Fruit fly (Drosophila melanogaster) whole organism, prepupa: ENCODE data around the gene Cyp4d21.

ENCODE experiments used
- CG10631 ChIP-seq: fragments of 200-800 bp; sonication (Bioruptor generic); optimal IDR thresholded peaks from 2 replicates; lab custom pipeline; 2016; ENCODE audit warnings: missing biosample characterization, missing genetic modification characterization
- CG10669 ChIP-seq: fragments of 200-800 bp; sonication (Bioruptor generic); optimal IDR thresholded peaks from 3 replicates; lab custom pipeline; 2018; ENCODE audit warnings: missing biosample characterization, mild to moderate bottlenecking, missing genetic modification characterization, moderate library complexity
- CG11294 ChIP-seq: fragments of 200-800 bp; sonication (Bioruptor generic); IDR thresholded peaks from 2 replicates; pipeline ENCODE4 v1.3.6; 2022; ENCODE audit warnings: missing biosample characterization, missing genetic modification characterization
- CG11762 ChIP-seq: fragments of 200-800 bp; sonication (Bioruptor generic); optimal IDR thresholded peaks from 3 replicates; lab custom pipeline; 2016; ENCODE audit warnings: missing biosample characterization, missing genetic modification characterization; ENCODE audit not compliant: insufficient read depth
- CG15336 ChIP-seq: fragments of 200-800 bp; sonication (Bioruptor generic); IDR thresholded peaks from 2 replicates; pipeline ENCODE4 v1.3.6; 2022; ENCODE audit warnings: missing biosample characterization, missing genetic modification characterization
- CG3032 ChIP-seq: fragments of 200-800 bp; optimal IDR thresholded peaks from 2 replicates; lab custom pipeline; 2019; ENCODE audit warnings: missing biosample characterization, mild to moderate bottlenecking, missing genetic modification characterization, moderate library complexity
- CG31627 ChIP-seq: fragments of 200-800 bp; sonication (Bioruptor generic); optimal IDR thresholded peaks from 3 replicates; lab custom pipeline; 2016; ENCODE audit warnings: missing biosample characterization, missing genetic modification characterization
- CG32006 ChIP-seq: fragments of 200-800 bp; sonication (Bioruptor generic); optimal IDR thresholded peaks from 3 replicates; lab custom pipeline; 2017; ENCODE audit warnings: missing biosample characterization, mild to moderate bottlenecking, missing genetic modification characterization
- CG34406 ChIP-seq: fragments of 200-800 bp; sonication (Bioruptor generic); optimal IDR thresholded peaks from 3 replicates; lab custom pipeline; 2016; ENCODE audit warnings: missing biosample characterization, missing genetic modification characterization
- CG4318 ChIP-seq: fragments of 200-800 bp; sonication (Bioruptor generic); optimal IDR thresholded peaks from 3 replicates; lab custom pipeline; 2017; ENCODE audit warnings: missing biosample characterization, mild to moderate bottlenecking, missing genetic modification characterization
- CG6163 ChIP-seq: fragments of 200-800 bp; sonication (Bioruptor generic); IDR thresholded peaks from 3 replicates; pipeline ENCODE4 v1.3.6; 2022; ENCODE audit warnings: missing biosample characterization, missing genetic modification characterization
- CG6276 ChIP-seq: fragments of 200-800 bp; sonication (Bioruptor generic); optimal IDR thresholded peaks from 2 replicates; lab custom pipeline; 2017; ENCODE audit warnings: missing biosample characterization, mild to moderate bottlenecking, missing genetic modification characterization
- CG6792 ChIP-seq: fragments of 200-800 bp; sonication (Bioruptor generic); optimal IDR thresholded peaks from 3 replicates; lab custom pipeline; 2016; ENCODE audit warnings: missing biosample characterization, missing genetic modification characterization
- CG6808 ChIP-seq: fragments of 200-800 bp; sonication (Bioruptor generic); optimal IDR thresholded peaks from 3 replicates; lab custom pipeline; 2017; ENCODE audit warnings: missing biosample characterization, missing genetic modification characterization, mild to moderate bottlenecking, moderate library complexity, missing genetic modification reagents
- CG6854 ChIP-seq: fragments of 200-800 bp; sonication (Bioruptor generic); optimal IDR thresholded peaks from 2 replicates; lab custom pipeline; 2017; ENCODE audit warnings: missing biosample characterization, mild to moderate bottlenecking, missing genetic modification characterization
- CG7368 ChIP-seq: fragments of 200-800 bp; sonication (Bioruptor generic); optimal IDR thresholded peaks from 3 replicates; lab custom pipeline; 2016; ENCODE audit warnings: missing biosample characterization, missing genetic modification characterization
- CG8119 ChIP-seq: fragments of 200-800 bp; sonication (Bioruptor generic); IDR thresholded peaks from 3 replicates; pipeline ENCODE4 v1.3.6; 2022; ENCODE audit warnings: missing biosample characterization, missing genetic modification characterization
- CG8632 ChIP-seq: fragments of 200-800 bp; sonication (Bioruptor generic); optimal IDR thresholded peaks from 3 replicates; lab custom pipeline; 2016; ENCODE audit warnings: missing biosample characterization, missing genetic modification characterization
- CG9139 ChIP-seq: fragments of 200-800 bp; sonication (Bioruptor generic); optimal IDR thresholded peaks from 3 replicates; lab custom pipeline; 2017; ENCODE audit warnings: missing biosample characterization, mild to moderate bottlenecking, missing genetic modification characterization
- Eip75B ChIP-seq: fragments of 200-800 bp; sonication (Bioruptor generic); optimal IDR thresholded peaks from 3 replicates; lab custom pipeline; 2016; ENCODE audit warnings: missing biosample characterization, missing genetic modification characterization
- Eip78C ChIP-seq: fragments of 200-800 bp; sonication (Bioruptor generic); peaks from one replicate; lab custom pipeline; 2016; ENCODE audit warnings: missing biosample characterization, missing genetic modification characterization
- Ets21C ChIP-seq: fragments of 200-800 bp; sonication (Bioruptor generic); optimal IDR thresholded peaks from 3 replicates; lab custom pipeline; 2016; ENCODE audit warnings: missing biosample characterization, missing genetic modification characterization
- Gug ChIP-seq: fragments of 200-800 bp; sonication (Bioruptor generic); IDR thresholded peaks from 2 replicates; pipeline ENCODE4 v1.3.6; 2022; ENCODE audit warnings: missing biosample characterization, missing genetic modification characterization
- Hr39 ChIP-seq: fragments of 200-800 bp; sonication (Bioruptor generic); optimal IDR thresholded peaks from 2 replicates; lab custom pipeline; 2016; ENCODE audit warnings: missing biosample characterization, missing genetic modification characterization
- Hr4 ChIP-seq: fragments of 200-800 bp; sonication (Bioruptor generic); optimal IDR thresholded peaks from 3 replicates; lab custom pipeline; 2016; ENCODE audit warnings: missing biosample characterization, missing genetic modification characterization
- Lpt ChIP-seq: fragments of 200-800 bp; sonication (Bioruptor generic); optimal IDR thresholded peaks from 3 replicates; lab custom pipeline; 2016; ENCODE audit warnings: missing biosample characterization, missing genetic modification characterization
- Met ChIP-seq: fragments of 200-800 bp; sonication (Bioruptor generic); optimal IDR thresholded peaks from 3 replicates; lab custom pipeline; 2016; ENCODE audit warnings: missing biosample characterization, missing genetic modification characterization
- OdsH ChIP-seq: fragments of 200-800 bp; sonication (Bioruptor generic); optimal IDR thresholded peaks from 3 replicates; lab custom pipeline; 2016; ENCODE audit warnings: missing biosample characterization, missing genetic modification characterization
- Smox ChIP-seq: fragments of 200-800 bp; sonication (Bioruptor generic); optimal IDR thresholded peaks from 3 replicates; lab custom pipeline; 2016; ENCODE audit warnings: missing biosample characterization, missing genetic modification characterization
- Sox102F ChIP-seq: fragments of 200-800 bp; sonication (Bioruptor generic); optimal IDR thresholded peaks from 2 replicates; lab custom pipeline; 2016; ENCODE audit warnings: missing biosample characterization, mild to moderate bottlenecking, missing genetic modification characterization
- Sox14 ChIP-seq: fragments of 200-800 bp; sonication (Bioruptor generic); optimal IDR thresholded peaks from 3 replicates; lab custom pipeline; 2016; ENCODE audit warnings: missing biosample characterization, missing genetic modification characterization
- achi ChIP-seq: fragments of 200-800 bp; sonication (Bioruptor generic); optimal IDR thresholded peaks from 3 replicates; lab custom pipeline; 2016; ENCODE audit warnings: missing biosample characterization, missing genetic modification characterization
- acj6 ChIP-seq: fragments of 200-800 bp; sonication (Bioruptor generic); optimal IDR thresholded peaks from 3 replicates; lab custom pipeline; 2016; ENCODE audit warnings: missing biosample characterization, missing genetic modification characterization
- eg ChIP-seq: fragments of 200-800 bp; sonication (Bioruptor generic); IDR thresholded peaks from 3 replicates; pipeline ENCODE4 v1.3.6; 2022; ENCODE audit warnings: missing biosample characterization, missing genetic modification characterization
- esn ChIP-seq: fragments of 200-800 bp; sonication (Bioruptor generic); optimal IDR thresholded peaks from 2 replicates; lab custom pipeline; 2016; ENCODE audit warnings: missing biosample characterization, mild to moderate bottlenecking, missing genetic modification characterization, moderate library complexity
- fd59A ChIP-seq: fragments of 200-800 bp; sonication (Bioruptor generic); optimal IDR thresholded peaks from 2 replicates; lab custom pipeline; 2017; ENCODE audit warnings: missing biosample characterization, mild to moderate bottlenecking, missing genetic modification characterization, missing genetic modification reagents
- fd85E ChIP-seq: fragments of 200-800 bp; sonication (Bioruptor generic); optimal IDR thresholded peaks from 3 replicates; lab custom pipeline; 2016; ENCODE audit warnings: missing biosample characterization, missing genetic modification characterization
- fkh ChIP-seq: fragments of 200-800 bp; sonication (Bioruptor generic); optimal IDR thresholded peaks from 3 replicates; lab custom pipeline; 2017; ENCODE audit warnings: missing biosample characterization, mild to moderate bottlenecking, missing genetic modification characterization, moderate library complexity
- net ChIP-seq: fragments of 200-800 bp; sonication (Bioruptor generic); optimal IDR thresholded peaks from 3 replicates; lab custom pipeline; 2016; ENCODE audit warnings: missing biosample characterization, missing genetic modification characterization
- pdm3 ChIP-seq: fragments of 200-800 bp; sonication (Bioruptor generic); optimal IDR thresholded peaks from 3 replicates; lab custom pipeline; 2016; ENCODE audit warnings: missing biosample characterization, missing genetic modification characterization
- salr ChIP-seq, 2 experiments: fragments of 200-800 bp; sonication (Bioruptor generic); optimal IDR thresholded peaks; 3 replicates each; lab custom pipeline; 2016 to 2018; ENCODE audit warnings: missing biosample characterization in 2 of 2, missing genetic modification characterization in 2 of 2, mild to moderate bottlenecking in 1 of 2
- spab ChIP-seq: fragments of 200-800 bp; sonication (Bioruptor generic); optimal IDR thresholded peaks from 2 replicates; lab custom pipeline; 2017; ENCODE audit warnings: missing biosample characterization, mild to moderate bottlenecking, missing genetic modification characterization, missing genetic modification reagents
- ss ChIP-seq, 2 experiments: fragments of 200-800 bp; sonication (Bioruptor generic); optimal IDR thresholded peaks; 2 replicates in 1 of 2; 3 replicates in 1 of 2; lab custom pipeline; 2017 to 2018; ENCODE audit warnings: mild to moderate bottlenecking in 2 of 2, missing biosample characterization in 2 of 2, missing genetic modification characterization in 2 of 2, moderate library complexity in 1 of 2
- topi ChIP-seq: fragments of 200-800 bp; sonication (Bioruptor generic); optimal IDR thresholded peaks from 3 replicates; lab custom pipeline; 2016; ENCODE audit warnings: missing biosample characterization, missing genetic modification characterization

The Cyp4d21 gene

DNA sequence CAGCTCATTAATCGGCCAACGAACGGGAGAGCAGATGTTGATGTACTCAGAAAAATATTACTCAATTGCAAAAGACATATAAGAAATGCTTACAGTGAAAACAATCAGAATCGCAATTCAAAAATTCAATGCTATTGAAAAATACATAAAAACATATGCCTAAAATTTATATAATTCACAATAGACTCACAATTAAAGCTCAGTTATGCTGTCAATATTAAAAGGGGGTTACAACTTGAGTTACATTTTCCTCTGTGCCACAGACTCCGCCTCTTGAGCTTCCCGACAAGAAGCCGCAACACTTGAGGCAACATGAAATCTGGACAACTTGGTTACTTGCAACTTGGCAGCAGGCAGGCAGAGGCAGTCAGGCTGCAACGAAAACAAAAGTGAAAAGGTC is 6.2 kb downstream of the Cyp4d21 start (continued):
- TF ChIP-seq Hr39 (GFP tag; lab: Kevin White, UChicago) (peak; percentile 61), eg (peak; percentile 80), OdsH (GFP tag; lab: Kevin White, UChicago) (peak; percentile 81), CG15336 (peak; percentile 76), topi (GFP tag; lab: Kevin White, UChicago) (peak; percentile 34), fkh (GFP tag; lab: Kevin White, UChicago) (no peak), net (GFP tag; lab: Kevin White, UChicago) (peak; percentile 70), CG10631 (GFP tag; lab: Kevin White, UChicago) (peak; percentile 72), CG6854 (no peak), Met (GFP tag; lab: Kevin White, UChicago) (peak; percentile 69), spab (GFP tag; lab: Kevin White, UChicago) (peak; percentile 51), CG6808 (GFP tag; lab: Kevin White, UChicago) (peak; percentile 54), Gug (GFP tag; lab: Robert Waterston, UW) (peak; percentile 74)

DNA sequence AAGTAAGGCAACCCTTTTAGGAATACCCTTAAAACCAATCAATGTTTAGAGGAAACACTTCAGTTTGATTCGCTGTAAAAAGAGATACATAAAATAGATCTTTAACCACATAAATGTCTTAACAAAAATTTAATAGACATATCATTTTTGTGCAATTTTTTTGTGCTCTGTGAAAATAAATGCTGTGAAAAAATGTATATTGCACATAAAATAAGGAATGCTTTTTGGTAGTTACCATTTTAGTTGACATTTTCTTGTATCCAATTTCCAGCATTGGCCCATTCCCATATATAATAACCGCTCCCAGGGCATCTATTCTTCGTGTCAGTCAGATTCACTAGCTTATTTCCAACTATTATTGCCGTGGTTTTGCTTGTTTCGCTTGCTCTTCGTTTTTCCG is 6.8 kb downstream of the Cyp4d21 start:
- TF ChIP-seq Hr4 (GFP tag; lab: Kevin White, UChicago) (peak; percentile 38), CG11762 (no peak), Sox14 (GFP tag; lab: Kevin White, UChicago) (peak; percentile 7), CG8632 (GFP tag; lab: Kevin White, UChicago) (no peak), CG32006 (GFP tag; lab: Kevin White, UChicago) (peak; percentile 40), achi (GFP tag; lab: Kevin White, UChicago) (peak; percentile 12), CG10631 (GFP tag; lab: Kevin White, UChicago) (peak; percentile 38), Eip78C (GFP tag; lab: Kevin White, UChicago) (peak; percentile 64), pdm3 (GFP tag; lab: Kevin White, UChicago) (peak; percentile 24), CG4318 (GFP tag; lab: Kevin White, UChicago) (peak; percentile 30), CG31627 (GFP tag; lab: Kevin White, UChicago) (no peak), OdsH (GFP tag; lab: Kevin White, UChicago) (peak; percentile 6), CG6276 (no peak)

dm6 chr2L:7616830-7617229 is 11.4 kb downstream of the Cyp4d21 start:
- no peak for TF ChIP-seq CG6276
- TF ChIP-seq acj6 (GFP tag; lab: Kevin White, UChicago) = no peak
- no peak for TF ChIP-seq CG8119
- TF ChIP-seq CG9139 = no peak
- TF ChIP-seq spab (GFP tag; lab: Kevin White, UChicago) = no peak

dm6 chr2L:7618563-7618962 is 13.2 kb downstream of the Cyp4d21 start:
- TF ChIP-seq fd59A (GFP tag; lab: Kevin White, UChicago) = no peak
- TF ChIP-seq fd85E (GFP tag; lab: Kevin White, UChicago) = no peak

DNA sequence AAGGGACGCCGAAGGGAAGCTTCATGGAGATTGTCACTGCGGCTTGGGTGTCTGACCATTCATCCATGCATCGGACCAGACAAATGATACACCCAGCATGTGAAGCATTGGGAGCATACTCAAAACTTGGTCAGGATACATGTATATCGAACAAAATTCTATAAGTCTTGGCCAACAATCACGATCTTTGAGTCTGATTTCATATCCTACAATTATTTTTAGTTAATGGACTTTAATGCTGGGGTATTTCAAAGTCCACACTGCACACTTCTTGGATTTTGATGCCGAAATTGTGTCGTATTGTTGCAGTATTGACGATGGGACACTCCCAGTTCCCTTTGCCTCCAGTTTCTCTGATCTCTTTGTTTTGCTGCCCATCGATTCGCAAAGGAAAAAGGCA is 13.8 kb downstream of the Cyp4d21 start:
- TF ChIP-seq achi (GFP tag; lab: Kevin White, UChicago) (peak; percentile 41), salr (GFP tag; optimal IDR thresholded peaks at IDR 0.05; lab: Kevin White, UChicago) (no peak), Eip78C (GFP tag; lab: Kevin White, UChicago) (peak; percentile 87), CG6163 (no peak), fd85E (GFP tag; lab: Kevin White, UChicago) (no peak), CG8119 (no peak), Smox (GFP tag; lab: Kevin White, UChicago) (peak; percentile 50), Sox102F (peak; percentile 60), CG3032 (no peak), CG7368 (GFP tag; lab: Kevin White, UChicago) (no peak), Ets21C (GFP tag; lab: Kevin White, UChicago) (peak; percentile 18), Lpt (GFP tag; lab: Kevin White, UChicago) (no peak), CG6792 (peak; percentile 65), CG10669 (GFP tag; lab: Kevin White, UChicago) (no peak), Eip75B (GFP tag; lab: Kevin White, UChicago) (peak; percentile 55), esn (peak; percentile 66), CG31627 (GFP tag; lab: Kevin White, UChicago) (peak; percentile 67), CG15336 (no peak), ss (GFP tag; optimal IDR thresholded peaks at IDR 0.05; lab: Kevin White, UChicago) (no peak), Gug (GFP tag; lab: Robert Waterston, UW) (no peak), CG8632 (GFP tag; lab: Kevin White, UChicago) (peak; percentile 21), CG11294 (GFP tag; lab: Robert Waterston, UW) (no peak), CG34406 (GFP tag; lab: Kevin White, UChicago) (peak; percentile 64)
